Worm (Caenorhabditis elegans) whole organism, L4 larva: ENCODE measurements around the gene C29E4.13.

Experiments used
- R02D3.7 ChIP-seq: fragments of 150-350 bp; sonication (generic microtip); optimal IDR thresholded peaks from 3 replicates; lab custom pipeline; 2014; ENCODE audit warnings: missing biosample characterization, missing genetic modification characterization
- aly-2 ChIP-seq: sonication (generic microtip); optimal IDR thresholded peaks from 2 replicates; lab custom pipeline; 2018; ENCODE audit warnings: missing biosample characterization, missing genetic modification characterization
- ceh-82 ChIP-seq: sonication (generic microtip); optimal IDR thresholded peaks from 2 replicates; lab custom pipeline; 2017; ENCODE audit warnings: missing biosample characterization, missing genetic modification characterization
- daf-12 ChIP-seq: fragments of 150-350 bp; optimal IDR thresholded peaks from 2 replicates; lab custom pipeline; 2014; ENCODE audit warnings: missing biosample characterization, missing genetic modification reagents, missing genetic modification characterization
- dpl-1 ChIP-seq: fragments of 150-350 bp; optimal IDR thresholded peaks from 2 replicates; lab custom pipeline; 2014; ENCODE audit warnings: missing biosample characterization, missing genetic modification reagents, missing genetic modification characterization
- dve-1 ChIP-seq: sonication (generic microtip); optimal IDR thresholded peaks from 2 replicates; lab custom pipeline; 2017; ENCODE audit warnings: antibody characterized with exemption, mild to moderate bottlenecking, missing genetic modification characterization, missing compliant biosample characterization; ENCODE audit not compliant: insufficient read depth
- hmg-1.1 ChIP-seq: fragments of 200-800 bp; sonication (Bioruptor generic); IDR thresholded peaks from 2 replicates; pipeline ENCODE4 v1.3.6; 2022; ENCODE audit warnings: missing genetic modification reagents, missing genetic modification characterization, missing compliant biosample characterization
- jun-1 ChIP-seq: fragments of 150-350 bp; optimal IDR thresholded peaks from 2 replicates; lab custom pipeline; 2014; ENCODE audit warnings: missing biosample characterization, missing genetic modification reagents, missing genetic modification characterization
- nhr-10 ChIP-seq: fragments of 150-350 bp; optimal IDR thresholded peaks from 2 replicates; lab custom pipeline; 2014; ENCODE audit warnings: missing biosample characterization, missing genetic modification characterization
- nhr-11 ChIP-seq: fragments of 150-350 bp; optimal IDR thresholded peaks from 2 replicates; lab custom pipeline; 2014; ENCODE audit warnings: missing biosample characterization, missing genetic modification characterization
- nhr-41 ChIP-seq: fragments of 200-800 bp; sonication (Bioruptor generic); IDR thresholded peaks from 2 replicates; pipeline ENCODE4 v1.3.6; 2022; ENCODE audit warnings: missing genetic modification reagents, missing genetic modification characterization, missing compliant biosample characterization
- pha-4 ChIP-seq, 2 experiments: fragments of 150-350 bp in 1 of 2; fragments of 200-800 bp in 1 of 2; sonication (Bioruptor generic) in 1 of 2; IDR thresholded peaks in 1 of 2; optimal IDR thresholded peaks in 1 of 2; 2 replicates each; pipeline versions ENCODE4 v1.3.6 to Lab custom; 2014 to 2022; ENCODE audit warnings: missing genetic modification characterization in 2 of 2, missing genetic modification reagents in 2 of 2, missing biosample characterization in 1 of 2, missing compliant biosample characterization in 1 of 2
- skn-1 ChIP-seq: fragments of 150-350 bp; optimal IDR thresholded peaks from 2 replicates; lab custom pipeline; 2014; ENCODE audit warnings: missing biosample characterization, missing genetic modification characterization
- ztf-11 ChIP-seq: fragments of 150-350 bp; optimal IDR thresholded peaks from 2 replicates; lab custom pipeline; 2014; ENCODE audit warnings: missing biosample characterization, missing genetic modification characterization

ce11 chrIII:7897733-7898132 is 30.8 kb downstream of the C29E4.13 start:
- TF ChIP-seq daf-12 = no peak
- no peak for TF ChIP-seq ztf-11 (tag; lab: Kevin White, UChicago)
- TF ChIP-seq skn-1 (tag; lab: Kevin White, UChicago) = no peak
- no peak for TF ChIP-seq nhr-41 (GFP tag; lab: Robert Waterston, UW)
- TF ChIP-seq ceh-82 (tag; lab: Kevin White, UChicago) = no peak
- no peak for TF ChIP-seq R02D3.7 (tag; lab: Kevin White, UChicago)
- TF ChIP-seq pha-4 (GFP tag; IDR thresholded peaks at IDR 0.05; lab: Robert Waterston, UW) = no peak
- no peak for TF ChIP-seq pha-4 (tag; optimal IDR thresholded peaks at IDR 0.05; lab: Kevin White, UChicago)
- no peak for TF ChIP-seq dpl-1
- no peak for TF ChIP-seq jun-1
- TF ChIP-seq dve-1 = peak; percentile 44
- TF ChIP-seq nhr-11 (tag; lab: Kevin White, UChicago) = no peak
- no peak for TF ChIP-seq hmg-1.1 (GFP tag; lab: Robert Waterston, UW)
- TF ChIP-seq aly-2 (tag; lab: Kevin White, UChicago) = no peak
- no peak for TF ChIP-seq nhr-10 (tag; lab: Kevin White, UChicago)
